Worm (Caenorhabditis elegans) whole organism, late embryonic: ENCODE measurements around the gene F59C12.3.

Experiments
- C08G9.2 ChIP-seq: sonication (generic microtip); optimal IDR thresholded peaks from 2 replicates; lab custom pipeline; 2016; ENCODE audit warnings: mild to moderate bottlenecking, missing genetic modification characterization, moderate library complexity, missing compliant biosample characterization
- C38D4.7 ChIP-seq: fragments of 200-800 bp; sonication (Bioruptor generic); optimal IDR thresholded peaks from 2 replicates; lab custom pipeline; 2018; ENCODE audit warnings: mild to moderate bottlenecking, missing genetic modification characterization, moderate library complexity, missing compliant biosample characterization
- F13H6.1 ChIP-seq: sonication (generic microtip); optimal IDR thresholded peaks from 2 replicates; lab custom pipeline; 2016; ENCODE audit warnings: missing genetic modification characterization, missing compliant biosample characterization
- K02D7.2 ChIP-seq: sonication (generic microtip); optimal IDR thresholded peaks from 2 replicates; lab custom pipeline; 2017; ENCODE audit warnings: mild to moderate bottlenecking, missing genetic modification characterization, missing compliant biosample characterization
- ceh-14 ChIP-seq: sonication (generic microtip); optimal IDR thresholded peaks from 2 replicates; lab custom pipeline; 2016; ENCODE audit warnings: missing genotype, missing genetic modification characterization, missing compliant biosample characterization
- ceh-22 ChIP-seq: sonication (generic microtip); optimal IDR thresholded peaks from 2 replicates; lab custom pipeline; 2017; ENCODE audit warnings: missing biosample characterization, missing genetic modification characterization
- ceh-31 ChIP-seq: sonication (generic microtip); optimal IDR thresholded peaks from 2 replicates; lab custom pipeline; 2016; ENCODE audit warnings: missing genetic modification characterization, missing compliant biosample characterization
- ceh-45 ChIP-seq: fragments of 200-800 bp; sonication (Bioruptor generic); IDR thresholded peaks from 2 replicates; pipeline ENCODE4 v1.3.6; 2022; ENCODE audit warnings: missing genetic modification reagents, missing genetic modification characterization, missing compliant biosample characterization
- ceh-48 ChIP-seq: sonication (generic microtip); optimal IDR thresholded peaks from 2 replicates; lab custom pipeline; 2016; ENCODE audit warnings: missing genetic modification characterization, inconsistent platforms, missing compliant biosample characterization
- ceh-6 ChIP-seq: fragments of 200-800 bp; sonication (Bioruptor generic); optimal IDR thresholded peaks from 2 replicates; lab custom pipeline; 2018; ENCODE audit warnings: mild to moderate bottlenecking, missing genetic modification characterization, missing compliant biosample characterization
- che-1 ChIP-seq: sonication (generic microtip); optimal IDR thresholded peaks from 2 replicates; lab custom pipeline; 2016; ENCODE audit warnings: mild to moderate bottlenecking, missing genetic modification characterization, missing compliant biosample characterization
- elt-4 ChIP-seq: sonication (generic microtip); optimal IDR thresholded peaks from 2 replicates; lab custom pipeline; 2016; ENCODE audit warnings: missing genetic modification characterization, missing compliant biosample characterization
- ets-4 ChIP-seq: sonication (generic microtip); optimal IDR thresholded peaks from 2 replicates; lab custom pipeline; 2016; ENCODE audit warnings: missing genetic modification characterization, missing compliant biosample characterization
- eyg-1 ChIP-seq: sonication (generic microtip); optimal IDR thresholded peaks from 2 replicates; lab custom pipeline; 2016; ENCODE audit warnings: missing genotype, missing genetic modification characterization, missing compliant biosample characterization
- fkh-6 ChIP-seq: sonication (generic microtip); optimal IDR thresholded peaks from 2 replicates; lab custom pipeline; 2016; ENCODE audit warnings: missing genetic modification characterization, missing compliant biosample characterization
- gmeb-2 ChIP-seq: sonication (generic microtip); optimal IDR thresholded peaks from 2 replicates; lab custom pipeline; 2016; ENCODE audit warnings: missing genetic modification characterization, inconsistent platforms, missing compliant biosample characterization
- hlh-30 ChIP-seq: sonication (generic microtip); optimal IDR thresholded peaks from 2 replicates; lab custom pipeline; 2017; ENCODE audit warnings: antibody characterized with exemption, missing genetic modification characterization, missing compliant biosample characterization; ENCODE audit not compliant: insufficient read depth
- hlh-8 ChIP-seq: sonication (generic microtip); optimal IDR thresholded peaks from 2 replicates; lab custom pipeline; 2016; ENCODE audit warnings: missing genotype, missing genetic modification characterization, missing compliant biosample characterization
- lim-6 ChIP-seq: sonication (generic microtip); optimal IDR thresholded peaks from 2 replicates; lab custom pipeline; 2016; ENCODE audit warnings: missing genetic modification characterization, missing compliant biosample characterization
- lin-11 ChIP-seq: fragments of 200-800 bp; sonication (Bioruptor generic); optimal IDR thresholded peaks from 2 replicates; lab custom pipeline; 2018; ENCODE audit warnings: mild to moderate bottlenecking, missing genetic modification characterization, missing compliant biosample characterization
- madf-2 ChIP-seq: sonication (generic microtip); optimal IDR thresholded peaks from 2 replicates; lab custom pipeline; 2017; ENCODE audit warnings: missing genetic modification characterization, missing compliant biosample characterization
- nfya-1 ChIP-seq: sonication (generic microtip); optimal IDR thresholded peaks from 2 replicates; lab custom pipeline; 2017; ENCODE audit warnings: missing genetic modification characterization, mild to moderate bottlenecking, missing compliant biosample characterization, antibody characterized with exemption, moderate library complexity
- pag-3 ChIP-seq: sonication (generic microtip); optimal IDR thresholded peaks from 2 replicates; lab custom pipeline; 2016; ENCODE audit warnings: missing compliant biosample characterization, missing genetic modification characterization, borderline replicate concordance
- pha-2 ChIP-seq: sonication (generic microtip); optimal IDR thresholded peaks from 2 replicates; lab custom pipeline; 2017; ENCODE audit warnings: mild to moderate bottlenecking, missing genetic modification characterization, missing compliant biosample characterization
- ref-2 ChIP-seq: sonication (generic microtip); optimal IDR thresholded peaks from 2 replicates; lab custom pipeline; 2016; ENCODE audit warnings: missing genetic modification characterization, missing compliant biosample characterization
- rnt-1 ChIP-seq: sonication (generic microtip); optimal IDR thresholded peaks from 2 replicates; lab custom pipeline; 2016; ENCODE audit warnings: missing genetic modification characterization, missing compliant biosample characterization
- sox-4 ChIP-seq: sonication (generic microtip); optimal IDR thresholded peaks from 2 replicates; lab custom pipeline; 2017; ENCODE audit warnings: mild to moderate bottlenecking, missing genetic modification characterization, inconsistent platforms, missing compliant biosample characterization
- tbx-2 ChIP-seq: sonication (generic microtip); optimal IDR thresholded peaks from 2 replicates; lab custom pipeline; 2016; ENCODE audit warnings: missing genetic modification characterization, missing compliant biosample characterization
- tbx-7 ChIP-seq: sonication (generic microtip); optimal IDR thresholded peaks from 2 replicates; lab custom pipeline; 2016; ENCODE audit warnings: missing genotype, missing genetic modification characterization, missing compliant biosample characterization
- ttx-3 ChIP-seq: sonication (generic microtip); optimal IDR thresholded peaks from 2 replicates; lab custom pipeline; 2016; ENCODE audit warnings: missing genetic modification reagents, missing genetic modification characterization, missing compliant biosample characterization
- unc-55 ChIP-seq: sonication (generic microtip); optimal IDR thresholded peaks from 2 replicates; lab custom pipeline; 2017; ENCODE audit warnings: missing biosample characterization, missing genetic modification reagents, missing genetic modification characterization

F59C12.3 gene

ce11 chrX:16618727-16619126, 9.4 kb upstream of the F59C12.3 start:
- TF ChIP-seq lim-6 = no peak

ce11 chrX:16618129-16618525, 8.8 kb upstream of the F59C12.3 start:
- TF ChIP-seq lin-11 (no peak), lim-6 (no peak), hlh-8 (tag; lab: Kevin White, UChicago) (no peak), F13H6.1 (no peak), nfya-1 (tag; lab: Kevin White, UChicago) (no peak), ceh-45 (GFP tag; lab: Robert Waterston, UW) (no peak), ceh-22 (no peak)

DNA sequence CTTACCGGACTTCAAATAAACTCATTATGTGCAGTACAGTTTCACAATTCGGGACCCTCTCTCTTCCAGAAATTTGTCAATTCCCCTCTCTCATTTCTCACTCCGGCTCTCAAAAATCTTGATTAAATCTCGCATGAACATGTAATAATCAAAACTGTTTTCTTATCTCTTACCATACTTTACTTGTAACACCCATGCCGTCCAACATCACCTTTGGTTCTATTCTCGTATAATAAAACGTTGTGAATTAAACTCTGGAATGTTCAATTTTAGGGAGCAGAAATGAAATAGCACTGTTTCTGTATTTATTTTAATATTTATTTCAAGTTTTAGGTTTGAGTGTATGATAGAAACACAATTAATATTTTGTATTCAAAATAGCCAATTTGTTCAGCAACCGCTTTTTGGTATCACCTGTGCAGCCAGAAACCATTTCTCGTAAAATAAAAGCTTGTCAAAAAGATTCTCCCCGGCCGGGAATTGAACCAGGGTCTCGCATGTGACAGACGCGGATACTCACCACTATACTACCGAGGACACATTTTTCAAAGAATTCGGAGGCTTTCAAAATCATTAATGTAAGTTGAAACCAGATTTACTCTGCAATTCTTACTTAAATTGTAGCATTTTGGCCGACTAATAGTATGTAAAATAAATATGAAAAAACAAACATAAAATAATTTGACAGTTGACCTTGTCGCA, 8.3 kb upstream of the F59C12.3 start:
- no peak for TF ChIP-seq ceh-31 (tag; lab: Kevin White, UChicago)
- TF ChIP-seq ceh-6 (GFP tag; lab: Kevin White, UChicago) = no peak
- TF ChIP-seq ref-2 (tag; lab: Kevin White, UChicago) = no peak
- TF ChIP-seq pag-3 (tag; lab: Kevin White, UChicago) = no peak
- TF ChIP-seq sox-4 (tag; lab: Kevin White, UChicago) = no peak
- TF ChIP-seq ceh-48 (tag; lab: Kevin White, UChicago) = no peak
- TF ChIP-seq rnt-1 (tag; lab: Kevin White, UChicago) = no peak
- TF ChIP-seq pha-2 (tag; lab: Kevin White, UChicago) = no peak
- no peak for TF ChIP-seq eyg-1 (tag; lab: Kevin White, UChicago)
- TF ChIP-seq fkh-6 = no peak
- TF ChIP-seq tbx-7 (tag; lab: Kevin White, UChicago) = no peak

- TF ChIP-seq ets-4 (tag; lab: Kevin White, UChicago) (no peak), lin-11 (no peak), gmeb-2 (no peak), K02D7.2 (tag; lab: Kevin White, UChicago) (no peak), ceh-31 (tag; lab: Kevin White, UChicago) (no peak), ceh-45 (GFP tag; lab: Robert Waterston, UW) (no peak), ceh-14 (tag; lab: Kevin White, UChicago) (no peak)
Observed at ce11 chrX:16614094-16614493, 4.8 kb upstream of the F59C12.3 start.

ce11 chrX:16613266-16613665, 3.9 kb upstream of the F59C12.3 start, which contains the start of gene ain-1:
Gene ain-1 (plus strand): TSS chrX:16613451.
- TF ChIP-seq K02D7.2 (tag; lab: Kevin White, UChicago) = no peak
- no peak for TF ChIP-seq C38D4.7 (GFP tag; lab: Kevin White, UChicago)
- TF ChIP-seq unc-55 = no peak
- TF ChIP-seq madf-2 (tag; lab: Kevin White, UChicago) = no peak
- no peak for TF ChIP-seq ttx-3 (tag; lab: Kevin White, UChicago)
- TF ChIP-seq nfya-1 (tag; lab: Kevin White, UChicago) = no peak
- no peak for TF ChIP-seq hlh-30 (tag; lab: Kevin White, UChicago)
- no peak for TF ChIP-seq tbx-2 (tag; lab: Kevin White, UChicago)
- TF ChIP-seq eyg-1 (tag; lab: Kevin White, UChicago) = no peak
- no peak for TF ChIP-seq che-1
- no peak for TF ChIP-seq elt-4 (tag; lab: Kevin White, UChicago)
- no peak for TF ChIP-seq C08G9.2 (tag; lab: Kevin White, UChicago)
- TF ChIP-seq, all 69 proteins: peak for 0
